Worm (Caenorhabditis elegans) whole organism, midembryonic: ENCODE results near the gene D2089.3.

Experiments used
- flt-1 ChIP-seq: fragments of 200-800 bp; sonication (Bioruptor generic); IDR thresholded peaks from 2 replicates; pipeline ENCODE4 v1.3.6; 2022; ENCODE audit warnings: missing genetic modification characterization, missing compliant biosample characterization
- ref-1 ChIP-seq: fragments of 200-800 bp; sonication (Bioruptor generic); conservative IDR thresholded peaks from 2 replicates; pipeline ENCODE4 v1.3.6; 2022; ENCODE audit warnings: missing genetic modification reagents, missing genetic modification characterization, missing compliant biosample characterization

- TF ChIP-seq ref-1 (no peak), flt-1 (GFP tag; lab: Robert Waterston, UW) (no peak)
Observed at ce11 chrII:10662698-10663097, 2.2 kb downstream of the D2089.3 start, which contains the start of gene D2089.8.
